Worm (Caenorhabditis elegans) whole organism, midembryonic: Measurements from ENCODE around the gene oac-32.

Source experiments
- T22C8.4 ChIP-seq: fragments of 200-800 bp; sonication (Bioruptor generic); IDR thresholded peaks from 2 replicates; pipeline ENCODE4 v1.3.6; 2022; ENCODE audit warnings: missing genetic modification characterization, missing compliant biosample characterization
- cog-1 ChIP-seq: sonication (generic microtip); optimal IDR thresholded peaks from 2 replicates; lab custom pipeline; 2016; ENCODE audit warnings: missing genetic modification characterization, missing compliant biosample characterization
- flt-1 ChIP-seq: fragments of 200-800 bp; sonication (Bioruptor generic); IDR thresholded peaks from 2 replicates; pipeline ENCODE4 v1.3.6; 2022; ENCODE audit warnings: missing genetic modification characterization, missing compliant biosample characterization
- klf-2 ChIP-seq: fragments of 200-800 bp; sonication (Bioruptor generic); conservative IDR thresholded peaks from 2 replicates; pipeline ENCODE4 v1.3.6; 2022; ENCODE audit warnings: missing genetic modification reagents, missing genetic modification characterization, missing compliant biosample characterization
- med-1 ChIP-seq: sonication (generic microtip); optimal IDR thresholded peaks from 2 replicates; lab custom pipeline; 2017; ENCODE audit warnings: missing genetic modification characterization, mild to moderate bottlenecking, missing compliant biosample characterization, antibody characterized with exemption, missing genetic modification reagents; ENCODE audit not compliant: insufficient read depth
- ref-1 ChIP-seq: fragments of 200-800 bp; sonication (Bioruptor generic); conservative IDR thresholded peaks from 2 replicates; pipeline ENCODE4 v1.3.6; 2022; ENCODE audit warnings: missing genetic modification reagents, missing genetic modification characterization, missing compliant biosample characterization
- tab-1 ChIP-seq: fragments of 200-800 bp; sonication (Bioruptor generic); IDR thresholded peaks from 2 replicates; pipeline ENCODE4 v1.3.6; 2022; ENCODE audit warnings: missing genetic modification characterization, missing compliant biosample characterization
- ztf-23 ChIP-seq: fragments of 200-800 bp; sonication (Bioruptor generic); IDR thresholded peaks from 2 replicates; pipeline ENCODE4 v1.3.6; 2022; ENCODE audit warnings: missing genetic modification reagents, missing genetic modification characterization, missing compliant biosample characterization
- ztf-29 ChIP-seq: fragments of 200-800 bp; sonication (Bioruptor generic); IDR thresholded peaks from 2 replicates; pipeline ENCODE4 v1.3.6; 2022; ENCODE audit warnings: missing genetic modification reagents, missing genetic modification characterization, missing compliant biosample characterization

oac-32 gene

DNA sequence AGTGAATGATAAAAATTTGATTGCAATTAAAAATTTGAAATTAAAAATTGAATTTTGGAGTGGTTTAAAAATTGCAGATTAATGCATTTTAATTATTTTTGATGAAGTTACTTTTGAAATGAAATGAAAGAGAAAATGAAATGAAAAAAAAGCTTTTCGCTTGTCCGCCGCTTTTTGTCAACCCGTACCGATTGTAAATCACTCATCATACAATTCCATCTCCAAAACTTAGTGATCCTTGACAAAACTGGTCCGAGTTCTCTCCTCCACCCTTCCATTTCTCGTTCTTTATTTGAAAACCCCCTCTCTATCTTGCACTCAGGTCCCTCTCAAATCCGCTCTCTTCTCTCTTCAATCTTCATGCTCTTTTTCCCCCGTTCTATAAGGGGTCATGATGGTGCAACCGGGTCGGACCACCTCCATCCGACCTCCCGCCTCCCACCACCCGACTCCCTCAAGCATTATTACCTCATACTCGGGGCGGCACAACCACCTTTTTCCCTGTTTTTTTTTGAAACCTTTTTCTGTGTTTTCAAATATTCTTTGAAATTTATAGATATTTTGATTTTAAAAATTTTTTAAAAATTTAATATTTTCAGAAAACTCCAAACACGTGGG, 31.6 kb upstream of the oac-32 start:
- TF ChIP-seq cog-1 (no peak), ztf-29 (0 out of 2 replicates have a peak, but pooled peaks have one; percentile 37), flt-1 (GFP tag; lab: Robert Waterston, UW) (peak; percentile 51; the same call in 1 of the 2 replicates), ztf-23 (GFP tag; lab: Robert Waterston, UW) (peak; percentile 59; the same call in 1 of the 2 replicates)

DNA sequence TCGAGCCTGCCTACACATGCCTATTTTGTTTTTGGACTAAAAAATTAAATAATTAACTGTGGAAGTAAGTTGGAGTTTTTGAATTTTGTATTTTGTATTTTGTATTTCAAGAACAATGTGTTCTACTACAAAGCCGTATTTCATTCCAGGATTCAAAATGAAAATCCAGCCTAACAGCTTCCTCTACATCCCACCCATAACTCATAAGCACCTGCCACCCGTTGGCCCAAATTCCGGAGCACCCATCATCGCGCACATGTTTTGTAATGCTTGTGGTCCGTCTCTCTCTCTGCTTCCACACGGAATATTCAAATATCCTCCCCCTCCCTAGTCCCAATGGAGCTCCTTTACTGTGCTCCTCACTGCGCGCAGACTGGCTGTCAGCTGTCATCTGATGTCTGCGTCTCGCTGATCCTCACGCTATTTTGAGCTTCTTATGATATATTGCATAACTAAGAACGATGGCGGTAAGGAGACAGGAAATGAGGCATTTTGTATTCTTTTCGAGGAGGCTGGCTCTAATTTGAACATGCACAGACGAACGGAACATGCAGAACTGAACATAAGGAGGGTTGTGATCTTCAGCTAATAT, 30.0 kb upstream of the oac-32 start:
- TF ChIP-seq flt-1 (GFP tag; lab: Robert Waterston, UW): peak; percentile 34; the same call in 1 of the 2 replicates
- no peak for TF ChIP-seq ref-1 (GFP tag; lab: Robert Waterston, UW)
- TF ChIP-seq ztf-23 (GFP tag; lab: Robert Waterston, UW): 0 out of 2 replicates have a peak, but pooled peaks have one; percentile 18
- no peak for TF ChIP-seq med-1
- TF ChIP-seq tab-1: no peak

DNA sequence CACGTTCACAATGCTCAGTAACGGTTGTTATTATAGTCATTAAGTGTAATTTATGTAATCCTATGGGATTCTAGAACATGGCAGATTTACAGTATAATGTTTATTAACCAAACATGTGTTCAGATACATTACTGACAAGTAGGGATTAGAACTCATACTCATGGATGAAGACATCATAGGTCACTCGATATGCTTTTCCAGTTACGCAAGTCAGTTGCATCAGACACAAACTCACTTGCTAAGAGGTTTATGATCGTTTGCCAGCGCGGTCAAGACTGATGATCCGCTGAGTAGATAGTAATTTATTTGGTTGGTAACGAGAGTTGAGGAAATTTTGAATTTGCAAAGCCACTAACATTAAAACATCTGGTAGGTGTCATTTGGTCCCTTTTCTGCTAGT, 29.0 kb upstream of the oac-32 start:
- TF ChIP-seq tab-1: no peak
- no peak for TF ChIP-seq T22C8.4 (GFP tag; lab: Robert Waterston, UW)
- no peak for TF ChIP-seq ref-1 (GFP tag; lab: Robert Waterston, UW)
- TF ChIP-seq klf-2 (GFP tag; lab: Robert Waterston, UW): no peak
- no peak for TF ChIP-seq flt-1 (GFP tag; lab: Robert Waterston, UW)
- no peak for TF ChIP-seq ztf-29

DNA sequence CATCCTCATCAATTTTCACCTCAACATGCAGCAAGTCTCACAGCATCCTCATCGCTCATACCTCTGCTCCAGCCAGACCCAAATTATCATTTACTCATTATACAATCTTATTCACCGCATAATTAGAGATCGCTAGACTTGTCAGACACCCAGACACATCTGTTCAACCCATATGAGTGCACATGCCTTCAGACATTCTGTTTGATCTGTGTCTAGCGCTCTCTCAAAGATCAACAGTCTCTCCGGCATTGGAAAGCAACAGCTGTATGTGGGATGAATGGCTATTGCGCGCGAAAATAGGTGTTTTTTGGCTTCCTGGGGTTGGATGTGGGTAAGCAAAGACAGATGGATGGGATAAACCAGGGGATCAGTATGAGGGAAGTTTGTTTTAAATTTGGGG, 27.0 kb upstream of the oac-32 start:
- TF ChIP-seq med-1 (no peak), tab-1 (no peak), ref-1 (GFP tag; lab: Robert Waterston, UW) (no peak), T22C8.4 (GFP tag; lab: Robert Waterston, UW) (no peak), ztf-23 (GFP tag; lab: Robert Waterston, UW) (no peak), ztf-29 (no peak), klf-2 (GFP tag; lab: Robert Waterston, UW) (no peak), flt-1 (GFP tag; lab: Robert Waterston, UW) (no peak), cog-1 (no peak)

DNA sequence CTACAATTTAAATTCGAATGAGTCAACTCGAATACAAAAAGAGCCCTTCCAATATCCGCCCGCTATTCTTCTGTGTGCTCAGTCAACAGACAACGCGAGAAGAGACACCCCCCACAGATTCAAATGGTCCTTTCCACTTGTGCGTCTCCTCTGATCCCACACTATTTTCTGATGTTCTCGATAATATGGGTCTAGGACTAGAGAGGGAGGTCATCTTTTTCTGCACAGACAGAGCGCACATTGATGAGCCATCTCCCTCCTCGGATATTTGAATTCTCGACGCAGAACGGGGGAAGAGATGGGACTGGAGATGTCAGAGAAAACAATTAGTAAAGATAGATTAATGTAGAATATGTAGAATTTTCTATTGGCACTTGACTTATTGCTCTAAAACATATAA, 25.1 kb upstream of the oac-32 start:
- TF ChIP-seq flt-1 (GFP tag; lab: Robert Waterston, UW) (no peak), cog-1 (peak; percentile 43)

DNA sequence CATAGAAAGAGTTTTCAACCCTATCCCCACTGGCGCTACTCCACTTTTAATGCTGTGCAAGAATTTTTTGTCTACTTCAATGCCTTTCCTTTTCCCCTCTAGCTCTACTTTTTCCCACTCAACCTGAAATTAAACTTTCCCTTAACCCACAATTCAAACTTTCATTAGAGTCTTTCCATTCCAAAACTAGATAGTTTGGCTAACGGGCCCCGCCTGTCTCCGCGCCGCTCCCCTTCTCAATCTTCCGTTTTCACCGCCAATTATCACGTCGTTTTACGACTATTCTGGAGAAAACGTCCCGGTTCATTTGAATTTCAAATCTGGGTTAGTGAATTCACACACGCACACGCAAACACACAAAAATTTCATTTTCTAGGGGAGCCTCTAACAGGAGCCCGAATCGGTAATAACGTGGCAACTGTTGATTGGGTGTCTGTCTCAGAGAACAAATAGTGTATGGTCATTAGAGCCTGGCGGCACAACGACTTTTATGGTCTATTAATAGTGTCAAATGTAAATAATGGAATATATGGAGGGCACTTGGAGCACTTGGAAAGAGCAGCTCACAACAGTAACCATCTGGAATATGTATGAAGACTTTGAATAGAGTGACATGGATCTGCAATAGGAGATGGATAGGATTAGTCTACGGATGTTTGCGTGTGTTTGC, 24.3 kb upstream of the oac-32 start:
- TF ChIP-seq med-1 (no peak), ztf-29 (no peak), cog-1 (no peak), ztf-23 (GFP tag; lab: Robert Waterston, UW) (no peak), klf-2 (GFP tag; lab: Robert Waterston, UW) (no peak), ref-1 (GFP tag; lab: Robert Waterston, UW) (no peak), T22C8.4 (GFP tag; lab: Robert Waterston, UW) (no peak), tab-1 (no peak), flt-1 (GFP tag; lab: Robert Waterston, UW) (no peak)

DNA sequence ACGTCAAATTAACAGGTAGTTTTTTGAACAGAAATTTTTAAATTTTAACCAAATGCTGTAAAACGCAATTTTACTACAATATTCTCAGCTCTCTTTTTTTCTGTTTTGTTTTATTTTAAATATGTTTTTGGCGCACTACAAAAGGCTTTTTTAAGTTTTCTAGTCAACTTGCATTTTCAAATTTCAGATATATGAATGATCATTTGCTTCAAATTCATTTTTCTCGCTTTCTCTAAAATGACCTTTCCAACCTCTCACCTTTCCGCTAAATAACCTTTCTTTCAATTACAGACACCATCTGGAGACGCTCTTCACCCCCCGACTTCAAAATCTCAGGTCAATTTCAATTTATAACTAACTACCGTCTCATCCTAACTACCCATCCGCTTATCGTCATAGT, 21.2 kb upstream of the oac-32 start, which contains the start of gene cdc-25.2:
Gene cdc-25.2 (plus strand): TSS at position 301 of the 400 bp plus-strand sequence.
- no peak for TF ChIP-seq med-1
- TF ChIP-seq cog-1: no peak
- TF ChIP-seq ztf-23 (GFP tag; lab: Robert Waterston, UW): no peak
- TF ChIP-seq ztf-29: no peak
- no peak for TF ChIP-seq klf-2 (GFP tag; lab: Robert Waterston, UW)
- TF ChIP-seq flt-1 (GFP tag; lab: Robert Waterston, UW): no peak
- TF ChIP-seq T22C8.4 (GFP tag; lab: Robert Waterston, UW): no peak
- no peak for TF ChIP-seq tab-1
- no peak for TF ChIP-seq ref-1 (GFP tag; lab: Robert Waterston, UW)

DNA sequence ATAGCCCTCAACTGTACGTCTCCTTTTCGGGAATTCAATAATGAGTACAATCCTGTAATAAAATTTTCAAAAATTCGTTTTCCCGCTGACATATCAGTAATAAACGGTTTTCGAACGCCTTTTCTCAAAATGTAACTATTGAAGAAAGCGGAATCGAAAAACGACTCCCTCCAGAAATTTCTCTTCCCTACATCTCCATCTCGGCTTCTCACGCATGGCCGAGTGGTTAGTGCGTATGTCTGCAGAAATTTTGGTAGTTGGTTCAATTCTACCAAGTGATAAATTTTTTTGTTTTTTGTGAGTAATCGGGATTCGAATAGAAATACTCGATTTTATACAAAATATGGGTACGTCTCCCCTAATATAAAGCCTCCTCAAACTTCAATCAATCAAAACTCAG, 15.6 kb upstream of the oac-32 start:
- TF ChIP-seq ref-1 (GFP tag; lab: Robert Waterston, UW) (peak; percentile 80), klf-2 (GFP tag; lab: Robert Waterston, UW) (peak; percentile 93), flt-1 (GFP tag; lab: Robert Waterston, UW) (peak; percentile 82), tab-1 (peak; percentile 92), ztf-23 (GFP tag; lab: Robert Waterston, UW) (peak; percentile 93), T22C8.4 (GFP tag; lab: Robert Waterston, UW) (peak; percentile 85), ztf-29 (peak; percentile 74; the same call in 1 of the 2 replicates)

DNA sequence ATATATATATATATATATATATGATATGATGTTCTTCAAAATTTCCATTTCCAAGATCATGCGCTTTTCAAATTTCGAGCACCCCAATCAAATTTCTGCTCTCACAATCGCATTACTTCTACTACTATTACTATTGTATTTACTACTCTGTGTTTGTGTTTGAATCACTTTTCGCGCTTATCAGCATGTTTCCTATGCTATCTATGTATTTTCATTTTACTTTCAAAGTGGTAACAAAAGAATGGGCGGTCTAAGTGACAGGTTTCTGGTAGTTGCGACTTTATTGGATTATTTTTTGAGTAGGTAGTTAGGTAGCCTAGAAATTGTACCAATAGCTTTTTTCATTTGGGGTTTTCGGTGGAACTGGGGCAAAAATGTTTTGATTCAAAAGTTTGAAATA, 12.5 kb upstream of the oac-32 start:
- TF ChIP-seq flt-1 (GFP tag; lab: Robert Waterston, UW): no peak
- no peak for TF ChIP-seq ztf-23 (GFP tag; lab: Robert Waterston, UW)
- TF ChIP-seq klf-2 (GFP tag; lab: Robert Waterston, UW): no peak
- no peak for TF ChIP-seq ref-1 (GFP tag; lab: Robert Waterston, UW)
- TF ChIP-seq T22C8.4 (GFP tag; lab: Robert Waterston, UW): no peak
- no peak for TF ChIP-seq med-1
- TF ChIP-seq cog-1: no peak
- no peak for TF ChIP-seq tab-1
- no peak for TF ChIP-seq ztf-29

DNA sequence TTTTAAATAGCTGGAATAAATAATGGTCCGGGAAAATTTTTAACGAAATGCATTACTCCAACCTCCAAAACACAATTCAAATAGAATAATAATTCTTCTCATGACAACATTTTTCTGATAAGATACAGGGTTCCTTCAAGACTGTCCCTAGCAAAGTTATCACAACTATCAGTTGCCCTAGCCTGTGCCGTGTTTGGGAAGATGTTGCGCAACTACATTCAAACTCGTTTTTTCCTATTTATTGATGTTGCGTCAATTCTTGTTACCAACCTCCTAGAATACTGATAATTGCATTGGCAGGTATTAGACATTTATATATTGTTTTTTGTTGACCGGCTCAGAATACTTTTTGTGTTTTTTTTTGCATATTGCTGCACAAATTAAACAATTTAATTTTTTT, 9.5 kb upstream of the oac-32 start:
- TF ChIP-seq tab-1 (no peak), cog-1 (no peak), ztf-23 (GFP tag; lab: Robert Waterston, UW) (no peak), klf-2 (GFP tag; lab: Robert Waterston, UW) (no peak), med-1 (no peak), ztf-29 (no peak), T22C8.4 (GFP tag; lab: Robert Waterston, UW) (no peak), ref-1 (GFP tag; lab: Robert Waterston, UW) (no peak), flt-1 (GFP tag; lab: Robert Waterston, UW) (no peak)
